Fruit fly (Drosophila melanogaster) whole organism, prepupa: ENCODE data around the gene Bulli.

ENCODE experiments used
- Blimp-1 ChIP-seq: fragments of 200-800 bp; sonication (Bioruptor generic); optimal IDR thresholded peaks from 3 replicates; lab custom pipeline; 2017; ENCODE audit warnings: missing biosample characterization, missing genetic modification characterization, mild to moderate bottlenecking, moderate library complexity, missing genetic modification reagents
- CG10669 ChIP-seq: fragments of 200-800 bp; sonication (Bioruptor generic); optimal IDR thresholded peaks from 3 replicates; lab custom pipeline; 2018; ENCODE audit warnings: missing biosample characterization, mild to moderate bottlenecking, missing genetic modification characterization, moderate library complexity
- CG11294 ChIP-seq: fragments of 200-800 bp; sonication (Bioruptor generic); IDR thresholded peaks from 2 replicates; pipeline ENCODE4 v1.3.6; 2022; ENCODE audit warnings: missing biosample characterization, missing genetic modification characterization
- CG11902 ChIP-seq: fragments of 200-800 bp; sonication (Bioruptor generic); optimal IDR thresholded peaks from 3 replicates; lab custom pipeline; 2016; ENCODE audit warnings: missing biosample characterization, missing genetic modification characterization
- CG1621 ChIP-seq: fragments of 200-800 bp; sonication (Bioruptor generic); optimal IDR thresholded peaks from 3 replicates; lab custom pipeline; 2018; ENCODE audit warnings: missing biosample characterization, mild to moderate bottlenecking, missing genetic modification characterization
- CG16779 ChIP-seq: fragments of 200-800 bp; sonication (Bioruptor generic); optimal IDR thresholded peaks from 3 replicates; lab custom pipeline; 2017; ENCODE audit warnings: missing biosample characterization, mild to moderate bottlenecking, missing genetic modification characterization
- CG3032 ChIP-seq: fragments of 200-800 bp; optimal IDR thresholded peaks from 2 replicates; lab custom pipeline; 2019; ENCODE audit warnings: missing biosample characterization, mild to moderate bottlenecking, missing genetic modification characterization, moderate library complexity
- CG31627 ChIP-seq: fragments of 200-800 bp; sonication (Bioruptor generic); optimal IDR thresholded peaks from 3 replicates; lab custom pipeline; 2016; ENCODE audit warnings: missing biosample characterization, missing genetic modification characterization
- CG32006 ChIP-seq: fragments of 200-800 bp; sonication (Bioruptor generic); optimal IDR thresholded peaks from 3 replicates; lab custom pipeline; 2017; ENCODE audit warnings: missing biosample characterization, mild to moderate bottlenecking, missing genetic modification characterization
- CG34406 ChIP-seq: fragments of 200-800 bp; sonication (Bioruptor generic); optimal IDR thresholded peaks from 3 replicates; lab custom pipeline; 2016; ENCODE audit warnings: missing biosample characterization, missing genetic modification characterization
- CG3919 ChIP-seq: fragments of 200-800 bp; sonication (Bioruptor generic); optimal IDR thresholded peaks from 3 replicates; lab custom pipeline; 2016; ENCODE audit warnings: missing biosample characterization, missing genetic modification characterization
- CG4318 ChIP-seq: fragments of 200-800 bp; sonication (Bioruptor generic); optimal IDR thresholded peaks from 3 replicates; lab custom pipeline; 2017; ENCODE audit warnings: missing biosample characterization, mild to moderate bottlenecking, missing genetic modification characterization
- CG6163 ChIP-seq: fragments of 200-800 bp; sonication (Bioruptor generic); IDR thresholded peaks from 3 replicates; pipeline ENCODE4 v1.3.6; 2022; ENCODE audit warnings: missing biosample characterization, missing genetic modification characterization
- CG6276 ChIP-seq: fragments of 200-800 bp; sonication (Bioruptor generic); optimal IDR thresholded peaks from 2 replicates; lab custom pipeline; 2017; ENCODE audit warnings: missing biosample characterization, mild to moderate bottlenecking, missing genetic modification characterization
- CG6854 ChIP-seq: fragments of 200-800 bp; sonication (Bioruptor generic); optimal IDR thresholded peaks from 2 replicates; lab custom pipeline; 2017; ENCODE audit warnings: missing biosample characterization, mild to moderate bottlenecking, missing genetic modification characterization
- CG9139 ChIP-seq: fragments of 200-800 bp; sonication (Bioruptor generic); optimal IDR thresholded peaks from 3 replicates; lab custom pipeline; 2017; ENCODE audit warnings: missing biosample characterization, mild to moderate bottlenecking, missing genetic modification characterization
- Eip78C ChIP-seq: fragments of 200-800 bp; sonication (Bioruptor generic); peaks from one replicate; lab custom pipeline; 2016; ENCODE audit warnings: missing biosample characterization, missing genetic modification characterization
- Ets21C ChIP-seq: fragments of 200-800 bp; sonication (Bioruptor generic); optimal IDR thresholded peaks from 3 replicates; lab custom pipeline; 2016; ENCODE audit warnings: missing biosample characterization, missing genetic modification characterization
- Ets96B ChIP-seq: fragments of 200-800 bp; optimal IDR thresholded peaks from 2 replicates; lab custom pipeline; 2019; ENCODE audit warnings: missing biosample characterization, mild to moderate bottlenecking, missing genetic modification characterization, moderate library complexity
- Gug ChIP-seq: fragments of 200-800 bp; sonication (Bioruptor generic); IDR thresholded peaks from 2 replicates; pipeline ENCODE4 v1.3.6; 2022; ENCODE audit warnings: missing biosample characterization, missing genetic modification characterization
- Hr39 ChIP-seq: fragments of 200-800 bp; sonication (Bioruptor generic); optimal IDR thresholded peaks from 2 replicates; lab custom pipeline; 2016; ENCODE audit warnings: missing biosample characterization, missing genetic modification characterization
- Hr4 ChIP-seq: fragments of 200-800 bp; sonication (Bioruptor generic); optimal IDR thresholded peaks from 3 replicates; lab custom pipeline; 2016; ENCODE audit warnings: missing biosample characterization, missing genetic modification characterization
- OdsH ChIP-seq: fragments of 200-800 bp; sonication (Bioruptor generic); optimal IDR thresholded peaks from 3 replicates; lab custom pipeline; 2016; ENCODE audit warnings: missing biosample characterization, missing genetic modification characterization
- Smox ChIP-seq: fragments of 200-800 bp; sonication (Bioruptor generic); optimal IDR thresholded peaks from 3 replicates; lab custom pipeline; 2016; ENCODE audit warnings: missing biosample characterization, missing genetic modification characterization
- Sox102F ChIP-seq: fragments of 200-800 bp; sonication (Bioruptor generic); optimal IDR thresholded peaks from 2 replicates; lab custom pipeline; 2016; ENCODE audit warnings: missing biosample characterization, mild to moderate bottlenecking, missing genetic modification characterization
- Sox14 ChIP-seq: fragments of 200-800 bp; sonication (Bioruptor generic); optimal IDR thresholded peaks from 3 replicates; lab custom pipeline; 2016; ENCODE audit warnings: missing biosample characterization, missing genetic modification characterization
- achi ChIP-seq: fragments of 200-800 bp; sonication (Bioruptor generic); optimal IDR thresholded peaks from 3 replicates; lab custom pipeline; 2016; ENCODE audit warnings: missing biosample characterization, missing genetic modification characterization
- cyc ChIP-seq: fragments of 200-800 bp; sonication (Bioruptor generic); optimal IDR thresholded peaks from 3 replicates; lab custom pipeline; 2016; ENCODE audit warnings: missing biosample characterization, missing genetic modification characterization
- dac ChIP-seq: fragments of 200-800 bp; sonication (Bioruptor generic); optimal IDR thresholded peaks from 2 replicates; lab custom pipeline; 2017; ENCODE audit warnings: missing biosample characterization, mild to moderate bottlenecking, missing genetic modification characterization
- eg ChIP-seq: fragments of 200-800 bp; sonication (Bioruptor generic); IDR thresholded peaks from 3 replicates; pipeline ENCODE4 v1.3.6; 2022; ENCODE audit warnings: missing biosample characterization, missing genetic modification characterization
- fd85E ChIP-seq: fragments of 200-800 bp; sonication (Bioruptor generic); optimal IDR thresholded peaks from 3 replicates; lab custom pipeline; 2016; ENCODE audit warnings: missing biosample characterization, missing genetic modification characterization
- lz ChIP-seq: fragments of 200-800 bp; sonication (Bioruptor generic); optimal IDR thresholded peaks from 3 replicates; lab custom pipeline; 2016; ENCODE audit warnings: missing biosample characterization, missing genetic modification characterization
- net ChIP-seq: fragments of 200-800 bp; sonication (Bioruptor generic); optimal IDR thresholded peaks from 3 replicates; lab custom pipeline; 2016; ENCODE audit warnings: missing biosample characterization, missing genetic modification characterization
- pdm3 ChIP-seq: fragments of 200-800 bp; sonication (Bioruptor generic); optimal IDR thresholded peaks from 3 replicates; lab custom pipeline; 2016; ENCODE audit warnings: missing biosample characterization, missing genetic modification characterization
- ss ChIP-seq, 2 experiments: fragments of 200-800 bp; sonication (Bioruptor generic); optimal IDR thresholded peaks; 2 replicates in 1 of 2; 3 replicates in 1 of 2; lab custom pipeline; 2017 to 2018; ENCODE audit warnings: mild to moderate bottlenecking in 2 of 2, missing biosample characterization in 2 of 2, missing genetic modification characterization in 2 of 2, moderate library complexity in 1 of 2
- svp ChIP-seq: fragments of 200-800 bp; sonication (Bioruptor generic); peaks from one replicate; lab custom pipeline; 2016; ENCODE audit warnings: missing biosample characterization, missing genetic modification characterization
- vri ChIP-seq: fragments of 200-800 bp; sonication (Bioruptor generic); optimal IDR thresholded peaks from 3 replicates; lab custom pipeline; 2016; ENCODE audit warnings: missing biosample characterization, mild to moderate bottlenecking, missing genetic modification characterization

Bulli gene

dm6 chr3L:6497990-6498389 lies 9.5 kb downstream of the Bulli start:
- TF ChIP-seq CG9139 (no peak), CG6276 (GFP tag; lab: Kevin White, UChicago) (peak; percentile 11), CG11902 (GFP tag; lab: Kevin White, UChicago) (no peak), CG4318 (no peak), achi (GFP tag; lab: Kevin White, UChicago) (no peak)
- TF ChIP-seq, all 60 proteins: peak for 1

- TF ChIP-seq eg (GFP tag; lab: Robert Waterston, UW), result no peak
- TF ChIP-seq Ets96B (tag; lab: Kevin White, UChicago), result peak; percentile 11
- peak; percentile 9 for TF ChIP-seq CG3919 (GFP tag; lab: Kevin White, UChicago)
- TF ChIP-seq ss (GFP tag; optimal IDR thresholded peaks at IDR 0.05; lab: Kevin White, UChicago), result no peak
- TF ChIP-seq vri, result no peak
- no peak for TF ChIP-seq svp (GFP tag; lab: Kevin White, UChicago)
- no peak for TF ChIP-seq CG34406 (GFP tag; lab: Kevin White, UChicago)
- TF ChIP-seq CG31627, result no peak
- peak; percentile 12 for TF ChIP-seq pdm3 (GFP tag; lab: Kevin White, UChicago)
- peak; percentile 4 for TF ChIP-seq Hr4 (GFP tag; lab: Kevin White, UChicago)
- peak; percentile 57 for TF ChIP-seq Eip78C (GFP tag; lab: Kevin White, UChicago)
- no peak for TF ChIP-seq Ets21C (GFP tag; lab: Kevin White, UChicago)
- no peak for TF ChIP-seq Hr39 (GFP tag; lab: Kevin White, UChicago)
- no peak for TF ChIP-seq net (GFP tag; lab: Kevin White, UChicago)
- no peak for TF ChIP-seq CG3032 (tag; lab: Kevin White, UChicago)
- no peak for TF ChIP-seq CG11902 (GFP tag; lab: Kevin White, UChicago)
- TF ChIP-seq achi (GFP tag; lab: Kevin White, UChicago), result no peak
- TF ChIP-seq dac (GFP tag; lab: Kevin White, UChicago), result no peak
- no peak for TF ChIP-seq CG10669
- TF ChIP-seq CG1621 (tag; lab: Kevin White, UChicago), result no peak
- TF ChIP-seq CG32006 (GFP tag; lab: Kevin White, UChicago), result peak; percentile 26
- TF ChIP-seq CG6276 (GFP tag; lab: Kevin White, UChicago), result no peak
- no peak for TF ChIP-seq cyc (GFP tag; lab: Kevin White, UChicago)
- TF ChIP-seq CG6163 (GFP tag; lab: Robert Waterston, UW), result 0 out of 3 replicates have a peak, but pooled peaks have one; percentile 25
- TF ChIP-seq Smox (GFP tag; lab: Kevin White, UChicago), result no peak
- TF ChIP-seq Gug, result no peak
- TF ChIP-seq OdsH (GFP tag; lab: Kevin White, UChicago), result peak; percentile 1
- TF ChIP-seq fd85E (GFP tag; lab: Kevin White, UChicago), result no peak
- no peak for TF ChIP-seq CG16779 (tag; lab: Kevin White, UChicago)
- TF ChIP-seq Sox14 (GFP tag; lab: Kevin White, UChicago), result no peak
- no peak for TF ChIP-seq Sox102F (GFP tag; lab: Kevin White, UChicago)
- TF ChIP-seq, all 60 proteins: peak for 8
Observed at dm6 chr3L:6498602-6499001, 10.1 kb downstream of the Bulli start.

- TF ChIP-seq Hr4 (GFP tag; lab: Kevin White, UChicago) (no peak), CG31627 (no peak), CG34406 (GFP tag; lab: Kevin White, UChicago) (no peak), CG6854 (GFP tag; lab: Kevin White, UChicago) (no peak), lz (no peak), achi (GFP tag; lab: Kevin White, UChicago) (no peak), CG1621 (tag; lab: Kevin White, UChicago) (no peak), Blimp-1 (no peak), fd85E (GFP tag; lab: Kevin White, UChicago) (no peak), CG11294 (GFP tag; lab: Robert Waterston, UW) (no peak)
Observed at dm6 chr3L:6500470-6500869, 12.0 kb downstream of the Bulli start.
